Worm (Caenorhabditis elegans) whole organism, early embryonic: Measurements from ENCODE around the gene T06D4.2.

ENCODE experiments used
- B0310.2 ChIP-seq: sonication (generic microtip); optimal IDR thresholded peaks from 2 replicates; lab custom pipeline; 2016; ENCODE audit warnings: mild to moderate bottlenecking, missing genetic modification characterization, missing compliant biosample characterization
- F13C5.2 ChIP-seq: sonication (generic microtip); optimal IDR thresholded peaks from 2 replicates; lab custom pipeline; 2017; ENCODE audit warnings: mild to moderate bottlenecking, missing genetic modification characterization, inconsistent platforms, missing compliant biosample characterization
- aly-1 ChIP-seq: sonication (generic microtip); optimal IDR thresholded peaks from 2 replicates; lab custom pipeline; 2016; ENCODE audit warnings: missing genetic modification characterization, missing compliant biosample characterization
- ama-1 ChIP-seq: fragments of 150-350 bp; optimal IDR thresholded peaks from 2 replicates; lab custom pipeline; 2014
- ceh-13 ChIP-seq: fragments of 200-800 bp; sonication (Bioruptor generic); optimal IDR thresholded peaks from 2 replicates; lab custom pipeline; 2018; ENCODE audit warnings: mild to moderate bottlenecking, missing genetic modification characterization, missing compliant biosample characterization
- ceh-36 ChIP-seq: sonication (generic microtip); optimal IDR thresholded peaks from 2 replicates; lab custom pipeline; 2016; ENCODE audit warnings: missing genetic modification characterization, inconsistent platforms, missing compliant biosample characterization
- ets-7 ChIP-seq: sonication (generic microtip); optimal IDR thresholded peaks from 2 replicates; lab custom pipeline; 2016; ENCODE audit warnings: missing genotype, missing genetic modification characterization, missing compliant biosample characterization
- flt-1 ChIP-seq: fragments of 200-800 bp; sonication (Bioruptor generic); IDR thresholded peaks from 2 replicates; pipeline ENCODE4 v1.3.6; 2022; ENCODE audit warnings: missing genetic modification characterization, missing compliant biosample characterization
- hmbx-1 ChIP-seq: sonication (generic microtip); optimal IDR thresholded peaks from 2 replicates; lab custom pipeline; 2016; ENCODE audit warnings: mild to moderate bottlenecking, missing genetic modification characterization, missing compliant biosample characterization
- hmg-4 ChIP-seq: fragments of 200-800 bp; sonication (Bioruptor generic); optimal IDR thresholded peaks from 2 replicates; lab custom pipeline; 2018; ENCODE audit warnings: mild to moderate bottlenecking, missing genetic modification characterization, missing compliant biosample characterization
- hnd-1 ChIP-seq: sonication (generic microtip); optimal IDR thresholded peaks from 2 replicates; lab custom pipeline; 2016; ENCODE audit warnings: missing genetic modification characterization, missing compliant biosample characterization
- pes-1 ChIP-seq: fragments of 200-800 bp; sonication (Bioruptor generic); IDR thresholded peaks from 2 replicates; pipeline ENCODE4 v1.3.6; 2022; ENCODE audit warnings: missing genetic modification reagents, missing genetic modification characterization, missing compliant biosample characterization
- scrt-1 ChIP-seq: fragments of 200-800 bp; sonication (Bioruptor generic); IDR thresholded peaks from 2 replicates; pipeline ENCODE4 v1.3.6; 2022; ENCODE audit warnings: missing genetic modification characterization, missing compliant biosample characterization
- sea-1 ChIP-seq: fragments of 200-800 bp; sonication (Bioruptor generic); conservative IDR thresholded peaks from 2 replicates; pipeline ENCODE4 v1.3.6; 2022; ENCODE audit warnings: missing genetic modification characterization, missing compliant biosample characterization
- tbx-11 ChIP-seq: fragments of 200-800 bp; sonication (Bioruptor generic); IDR thresholded peaks from 2 replicates; pipeline ENCODE4 v1.3.6; 2022; ENCODE audit warnings: missing genetic modification characterization, missing compliant biosample characterization
- tbx-37 ChIP-seq: fragments of 200-800 bp; sonication (Bioruptor generic); conservative IDR thresholded peaks from 2 replicates; pipeline ENCODE4 v1.3.6; 2022; ENCODE audit warnings: missing genetic modification reagents, missing genetic modification characterization, missing compliant biosample characterization
- tra-4 ChIP-seq: sonication (generic microtip); optimal IDR thresholded peaks from 2 replicates; lab custom pipeline; 2017; ENCODE audit warnings: missing genetic modification characterization, missing compliant biosample characterization

Gene T06D4.2

DNA sequence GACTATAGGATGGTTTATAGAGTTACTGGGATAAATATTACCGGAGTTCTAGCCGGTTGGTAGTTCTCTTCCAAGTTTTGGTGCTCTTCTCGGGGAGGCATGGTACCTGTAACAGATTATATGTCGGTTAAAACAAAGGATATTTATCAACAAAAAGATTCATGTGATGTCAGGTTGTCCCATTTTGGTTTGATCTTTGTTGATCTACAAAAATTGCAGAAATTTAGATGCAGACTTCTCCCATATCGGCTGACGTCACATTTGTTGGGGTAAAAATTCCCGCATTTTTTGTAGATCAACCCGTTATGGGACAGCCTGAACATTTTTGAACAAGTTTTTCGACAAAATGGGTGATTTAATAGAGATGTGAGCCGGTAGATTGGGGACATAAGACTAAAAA is 17.6 kb downstream of the T06D4.2 start, which contains the start of gene Y49F6C.7:
Gene Y49F6C.7 (minus strand): TSS at position 101 of the 400 bp plus-strand sequence.
- TF ChIP-seq sea-1 (GFP tag; lab: Robert Waterston, UW) (no peak), flt-1 (GFP tag; lab: Robert Waterston, UW) (no peak), hmbx-1 (no peak), tbx-37 (GFP tag; lab: Robert Waterston, UW) (no peak), F13C5.2 (tag; lab: Kevin White, UChicago) (no peak), tra-4 (tag; lab: Kevin White, UChicago) (no peak), tbx-11 (GFP tag; lab: Robert Waterston, UW) (no peak), pes-1 (GFP tag; lab: Robert Waterston, UW) (no peak), aly-1 (tag; lab: Kevin White, UChicago) (no peak), hmg-4 (GFP tag; lab: Kevin White, UChicago) (no peak), ceh-36 (tag; lab: Kevin White, UChicago) (no peak), scrt-1 (GFP tag; lab: Robert Waterston, UW) (no peak), B0310.2 (tag; lab: Kevin White, UChicago) (no peak), ama-1 (lab: Kevin White, UChicago) (no peak)

DNA sequence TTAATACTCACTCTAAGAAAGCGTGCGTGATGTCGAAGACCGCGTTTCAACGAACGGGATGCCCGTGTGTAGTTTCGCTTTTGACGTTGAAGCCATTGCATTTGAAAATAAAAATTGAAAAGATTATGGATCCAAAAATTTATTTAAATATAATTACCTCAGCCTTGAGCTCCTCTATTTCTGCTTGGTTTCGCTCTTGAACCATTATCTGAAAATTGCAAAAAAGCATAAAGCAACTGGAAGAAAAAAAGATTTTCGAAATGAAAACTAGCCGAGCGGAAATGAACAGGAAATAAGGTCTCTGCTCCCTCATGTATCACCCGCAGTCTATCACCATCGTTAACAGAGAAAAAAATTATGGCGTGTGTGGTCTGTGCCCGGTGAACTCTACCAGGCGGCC is 18.6 kb downstream of the T06D4.2 start, which contains the start of gene Y49F6C.6:
Gene Y49F6C.6 (minus strand): TSS at position 101 of the 400 bp plus-strand sequence.
- TF ChIP-seq F13C5.2 (tag; lab: Kevin White, UChicago) (no peak), flt-1 (GFP tag; lab: Robert Waterston, UW) (no peak), hnd-1 (no peak), scrt-1 (GFP tag; lab: Robert Waterston, UW) (no peak), ama-1 (lab: Kevin White, UChicago) (no peak), hmbx-1 (no peak), ceh-13 (no peak), tbx-11 (GFP tag; lab: Robert Waterston, UW) (no peak)

DNA sequence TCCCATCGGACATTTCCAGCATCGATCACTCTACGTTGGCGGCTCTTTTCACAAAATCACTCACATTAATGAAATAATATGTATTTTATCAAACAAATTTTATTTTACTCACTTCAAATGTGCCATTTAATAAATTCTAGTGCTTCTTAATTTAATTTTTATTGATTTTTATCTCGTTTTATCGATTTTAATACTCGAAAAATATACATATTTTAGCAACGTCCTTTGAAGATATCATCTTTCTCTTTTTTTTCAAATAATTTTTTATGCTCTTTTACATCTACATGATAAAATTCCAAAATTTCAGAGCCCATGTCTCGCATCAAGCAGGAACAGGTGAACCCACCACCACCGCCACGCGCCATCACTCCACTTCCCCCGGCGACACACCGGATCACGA is 26.9 kb downstream of the T06D4.2 start, which contains the start of the genes lido-14 and bath-27:
Gene lido-14 (plus strand): TSS at position 301 of the 400 bp plus-strand sequence.
Gene bath-27 (plus strand): TSS at position 306 of the 400 bp plus-strand sequence.
- TF ChIP-seq pes-1 (GFP tag; lab: Robert Waterston, UW) (no peak), tra-4 (tag; lab: Kevin White, UChicago) (no peak), scrt-1 (GFP tag; lab: Robert Waterston, UW) (no peak), tbx-37 (GFP tag; lab: Robert Waterston, UW) (no peak), hmbx-1 (no peak), hmg-4 (GFP tag; lab: Kevin White, UChicago) (no peak), tbx-11 (GFP tag; lab: Robert Waterston, UW) (no peak), aly-1 (tag; lab: Kevin White, UChicago) (no peak), hnd-1 (no peak), F13C5.2 (tag; lab: Kevin White, UChicago) (no peak), flt-1 (GFP tag; lab: Robert Waterston, UW) (no peak), ceh-13 (no peak), ets-7 (tag; lab: Kevin White, UChicago) (no peak), ama-1 (lab: Kevin White, UChicago) (no peak), sea-1 (GFP tag; lab: Robert Waterston, UW) (no peak), ceh-36 (tag; lab: Kevin White, UChicago) (no peak)

DNA sequence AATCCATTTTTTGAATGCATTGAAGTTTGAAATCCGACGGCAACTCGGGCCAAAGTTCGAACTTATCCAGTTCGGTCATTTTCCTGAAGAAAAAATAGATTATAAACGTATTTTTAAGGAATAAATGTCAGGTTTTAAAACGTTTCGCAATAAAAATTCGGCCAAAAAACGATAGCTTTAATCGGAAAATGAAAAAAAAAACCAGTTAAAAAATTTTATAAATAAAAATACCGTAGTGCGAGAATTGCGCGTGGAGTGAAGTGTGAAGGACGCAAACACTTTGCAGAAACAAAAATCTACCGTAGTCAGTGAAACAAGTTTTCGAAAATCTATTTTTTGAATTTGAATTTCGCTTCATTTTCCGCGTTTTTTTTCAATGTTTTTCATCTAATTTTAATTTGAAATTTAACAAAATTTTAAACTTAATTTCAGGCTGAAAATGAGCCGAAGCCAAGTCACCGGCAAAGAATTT is 35.8 kb downstream of the T06D4.2 start, which contains the start of gene F14D2.8:
Gene F14D2.8 (minus strand): TSS at position 51 of the 472 bp plus-strand sequence.
- TF ChIP-seq ceh-36 (tag; lab: Kevin White, UChicago) (no peak), tbx-11 (GFP tag; lab: Robert Waterston, UW) (no peak)

DNA sequence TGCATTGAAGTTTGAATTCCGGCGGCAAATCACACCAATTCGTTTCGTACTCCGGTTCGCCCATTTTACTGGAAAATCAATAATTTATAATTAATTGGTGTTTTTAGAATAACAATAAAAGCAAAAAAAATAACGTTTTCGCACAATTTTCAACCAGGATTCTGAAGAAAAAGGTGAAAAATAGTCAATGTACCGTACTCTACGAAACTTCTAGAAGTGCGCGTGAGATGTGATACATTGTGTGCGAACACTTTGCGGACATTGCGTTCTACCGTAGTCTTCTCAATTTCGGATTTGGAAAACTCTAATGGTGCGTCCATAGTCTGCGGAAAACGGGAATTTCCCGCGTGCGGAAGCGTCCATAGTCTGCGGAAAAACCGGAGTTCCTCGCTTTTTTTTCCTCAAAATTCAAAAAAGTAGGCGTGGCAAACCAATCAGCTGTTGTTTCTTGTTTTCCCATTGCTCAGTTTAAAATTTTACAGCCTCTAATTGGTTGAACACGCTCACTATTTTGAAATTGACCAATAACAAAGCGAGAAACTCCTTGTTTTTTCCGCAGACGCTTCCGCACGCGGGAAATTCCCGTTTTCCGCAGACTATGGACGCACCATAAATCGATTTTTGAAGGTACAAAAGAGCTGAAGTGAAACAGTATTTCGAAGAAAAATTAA is 37.6 kb downstream of the T06D4.2 start, which contains the start of the genes F14D2.14 and bath-29:
Gene F14D2.14 (minus strand): TSS at position 51 of the 671 bp plus-strand sequence.
Gene bath-29 (plus strand): TSS at position 621 of the 671 bp plus-strand sequence.
- no peak for TF ChIP-seq tbx-11 (GFP tag; lab: Robert Waterston, UW)
- TF ChIP-seq hmg-4 (GFP tag; lab: Kevin White, UChicago), result no peak
- no peak for TF ChIP-seq pes-1 (GFP tag; lab: Robert Waterston, UW)
- no peak for TF ChIP-seq ceh-36 (tag; lab: Kevin White, UChicago)
- TF ChIP-seq ceh-13, result no peak
- no peak for TF ChIP-seq ama-1 (lab: Kevin White, UChicago)
- no peak for TF ChIP-seq scrt-1 (GFP tag; lab: Robert Waterston, UW)
- TF ChIP-seq hnd-1, result no peak
- TF ChIP-seq sea-1 (GFP tag; lab: Robert Waterston, UW), result no peak
- TF ChIP-seq aly-1 (tag; lab: Kevin White, UChicago), result no peak
- TF ChIP-seq B0310.2 (tag; lab: Kevin White, UChicago), result no peak
- no peak for TF ChIP-seq tbx-37 (GFP tag; lab: Robert Waterston, UW)
- TF ChIP-seq ets-7 (tag; lab: Kevin White, UChicago), result no peak

DNA sequence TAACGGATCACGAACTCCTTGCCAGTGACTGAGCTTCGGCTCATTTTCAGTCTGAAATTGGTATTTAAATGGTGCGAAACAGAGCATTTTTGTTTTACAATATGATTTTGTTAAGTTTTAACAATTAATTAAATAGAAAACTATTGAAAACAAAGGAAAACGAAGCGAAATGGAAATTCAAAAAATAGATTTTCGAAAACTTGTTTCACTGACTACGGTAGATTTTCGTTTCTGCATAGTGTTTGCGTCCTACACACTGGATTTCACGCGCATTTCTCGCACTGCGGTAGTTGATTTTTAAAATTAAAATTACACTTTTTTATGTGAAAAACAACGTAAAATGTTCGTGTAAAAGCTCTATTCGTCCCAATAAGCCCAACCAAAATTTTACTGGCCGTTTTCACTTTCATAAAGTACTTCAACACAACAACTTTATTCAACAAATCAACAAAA is 39.4 kb downstream of the T06D4.2 start, which contains the start of gene bath-30:
Gene bath-30 (minus strand): TSS at position 51 of the 453 bp plus-strand sequence.
- TF ChIP-seq tbx-11 (GFP tag; lab: Robert Waterston, UW) (no peak), ets-7 (tag; lab: Kevin White, UChicago) (no peak), aly-1 (tag; lab: Kevin White, UChicago) (no peak), tra-4 (tag; lab: Kevin White, UChicago) (no peak), F13C5.2 (tag; lab: Kevin White, UChicago) (no peak), hmbx-1 (no peak), flt-1 (GFP tag; lab: Robert Waterston, UW) (no peak), ceh-13 (no peak), ceh-36 (tag; lab: Kevin White, UChicago) (no peak), hnd-1 (no peak), scrt-1 (GFP tag; lab: Robert Waterston, UW) (no peak), sea-1 (GFP tag; lab: Robert Waterston, UW) (no peak), tbx-37 (GFP tag; lab: Robert Waterston, UW) (no peak), hmg-4 (GFP tag; lab: Kevin White, UChicago) (no peak), ama-1 (lab: Kevin White, UChicago) (no peak), B0310.2 (tag; lab: Kevin White, UChicago) (no peak), pes-1 (GFP tag; lab: Robert Waterston, UW) (no peak)
